Worm (Caenorhabditis elegans): ENCODE measurements around the gene T26H5.8.

DNA sequence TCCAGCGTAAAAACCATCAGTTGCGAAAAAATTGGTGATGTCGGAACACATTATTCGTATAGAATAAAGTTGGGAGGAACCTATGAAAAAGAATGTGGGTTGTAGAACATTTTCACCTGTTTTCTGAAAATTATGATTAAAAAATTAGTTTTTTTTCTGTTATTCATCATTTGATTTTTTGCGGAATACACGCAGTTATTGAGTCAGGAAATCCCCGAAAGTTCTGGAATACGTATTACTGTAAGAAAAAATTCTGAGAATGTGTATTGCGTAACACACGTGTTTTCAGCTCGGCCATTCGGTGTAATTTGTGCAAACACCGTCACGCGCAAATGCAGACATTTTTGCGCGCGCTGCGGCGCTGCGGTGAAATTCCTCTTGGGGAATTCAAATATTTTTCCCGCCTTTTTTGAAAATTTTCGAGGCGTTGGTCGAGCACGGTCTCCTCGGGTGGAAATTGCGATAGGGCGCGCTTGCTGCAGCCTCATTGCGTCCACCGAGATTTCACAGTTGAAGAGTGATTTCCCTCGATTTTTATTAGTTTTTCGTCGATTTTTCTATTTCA lies 43.6 kb downstream of the T26H5.8 start, which contains the start of gene srh-170:
- TF ChIP-seq him-1 (tag; optimal IDR thresholded peaks at IDR 0.05) (no peak), W03F9.2 (tag; optimal IDR thresholded peaks at IDR 0.05) (no peak)

All from whole organism, L4/young adult.